Fruit fly (Drosophila melanogaster) whole organism, pupa: ENCODE data around the gene wfs1.

ENCODE experiments used
- CG10348 ChIP-seq: fragments of 200-800 bp; sonication (Bioruptor generic); IDR thresholded peaks from 2 replicates; pipeline ENCODE4 v1.3.6; 2022; ENCODE audit warnings: missing biosample characterization, missing genetic modification characterization
- CG12605 ChIP-seq: fragments of 200-800 bp; sonication (Bioruptor generic); IDR thresholded peaks from 2 replicates; pipeline ENCODE4 v1.3.6; 2022; ENCODE audit warnings: missing biosample characterization, missing genetic modification characterization
- CG13204 ChIP-seq: fragments of 200-800 bp; sonication (Bioruptor generic); optimal IDR thresholded peaks from 2 replicates; lab custom pipeline; 2018; ENCODE audit warnings: missing biosample characterization, mild to moderate bottlenecking, missing genetic modification characterization, moderate library complexity
- CG14655 ChIP-seq: fragments of 200-800 bp; sonication (Bioruptor generic); optimal IDR thresholded peaks from 3 replicates; lab custom pipeline; 2017; ENCODE audit warnings: mild to moderate bottlenecking, missing biosample characterization, missing genetic modification reagents, missing genetic modification characterization
- CG15710 ChIP-seq: fragments of 200-800 bp; sonication (Bioruptor generic); optimal IDR thresholded peaks from 2 replicates; lab custom pipeline; 2018; ENCODE audit warnings: missing biosample characterization, mild to moderate bottlenecking, missing genetic modification characterization, moderate library complexity
- CG17806 ChIP-seq: fragments of 200-800 bp; sonication (Bioruptor generic); optimal IDR thresholded peaks from 2 replicates; lab custom pipeline; 2018; ENCODE audit warnings: missing biosample characterization, mild to moderate bottlenecking, missing genetic modification characterization, moderate library complexity
- CG32121 ChIP-seq: fragments of 200-800 bp; sonication (Bioruptor generic); IDR thresholded peaks from 2 replicates; pipeline ENCODE4 v1.3.6; 2022; ENCODE audit warnings: missing biosample characterization, missing genetic modification characterization
- CG34367 ChIP-seq: fragments of 200-800 bp; sonication (Bioruptor generic); optimal IDR thresholded peaks from 2 replicates; lab custom pipeline; 2018; ENCODE audit warnings: missing biosample characterization, mild to moderate bottlenecking, missing genetic modification characterization
- CG4496 ChIP-seq: fragments of 200-800 bp; sonication (Bioruptor generic); IDR thresholded peaks from 3 replicates; pipeline ENCODE4 v1.3.6; 2022; ENCODE audit warnings: missing biosample characterization, missing genetic modification characterization
- CG8159 ChIP-seq: fragments of 200-800 bp; sonication (Bioruptor generic); optimal IDR thresholded peaks from 3 replicates; lab custom pipeline; 2018; ENCODE audit warnings: missing biosample characterization, mild to moderate bottlenecking, missing genetic modification characterization, moderate library complexity
- CG8301 ChIP-seq: fragments of 200-800 bp; sonication (Bioruptor generic); optimal IDR thresholded peaks from 2 replicates; lab custom pipeline; 2018; ENCODE audit warnings: missing biosample characterization, mild to moderate bottlenecking, missing genetic modification characterization
- CG9948 ChIP-seq: fragments of 200-800 bp; sonication (Bioruptor generic); optimal IDR thresholded peaks from 2 replicates; lab custom pipeline; 2018; ENCODE audit warnings: missing biosample characterization, mild to moderate bottlenecking, missing genetic modification characterization, moderate library complexity
- D1 ChIP-seq: fragments of 200-800 bp; sonication (Bioruptor generic); optimal IDR thresholded peaks from 2 replicates; lab custom pipeline; 2018; ENCODE audit warnings: missing biosample characterization, mild to moderate bottlenecking, missing genetic modification characterization, moderate library complexity
- EcR ChIP-seq: fragments of 200-800 bp; sonication (Bioruptor generic); optimal IDR thresholded peaks from 3 replicates; lab custom pipeline; 2019; ENCODE audit warnings: missing biosample characterization, missing genetic modification characterization, mild to moderate bottlenecking, moderate library complexity, missing genetic modification reagents
- Ets98B ChIP-seq: fragments of 200-800 bp; sonication (Bioruptor generic); IDR thresholded peaks from 2 replicates; pipeline ENCODE4 v1.3.6; 2022; ENCODE audit warnings: missing biosample characterization, missing genetic modification characterization
- Pif1A ChIP-seq: fragments of 200-800 bp; sonication (Bioruptor generic); optimal IDR thresholded peaks from 3 replicates; lab custom pipeline; 2016; ENCODE audit warnings: missing biosample characterization, missing genetic modification characterization
- Pif1B ChIP-seq: fragments of 200-800 bp; sonication (Bioruptor generic); optimal IDR thresholded peaks from 3 replicates; lab custom pipeline; 2016; ENCODE audit warnings: missing biosample characterization, missing genetic modification characterization
- Snoo ChIP-seq: fragments of 200-800 bp; sonication (Bioruptor generic); optimal IDR thresholded peaks from 3 replicates; lab custom pipeline; 2017; ENCODE audit warnings: missing biosample characterization, mild to moderate bottlenecking, missing genetic modification characterization, inconsistent platforms
- fd96Ca ChIP-seq: fragments of 200-800 bp; sonication (Bioruptor generic); IDR thresholded peaks from 3 replicates; pipeline ENCODE4 v1.3.6; 2022; ENCODE audit warnings: missing biosample characterization, missing genetic modification characterization
- gl ChIP-seq: fragments of 200-800 bp; sonication (Bioruptor generic); optimal IDR thresholded peaks from 2 replicates; lab custom pipeline; 2018; ENCODE audit warnings: missing biosample characterization, mild to moderate bottlenecking, missing genetic modification characterization
- rn ChIP-seq: fragments of 200-800 bp; sonication (Bioruptor generic); IDR thresholded peaks from 2 replicates; pipeline ENCODE4 v1.3.6; 2022; ENCODE audit warnings: missing biosample characterization, missing genetic modification characterization

Gene wfs1

dm6 chr3R:22675447-22675846, 14.7 kb downstream of the wfs1 start:
- TF ChIP-seq EcR (GFP tag; lab: Kevin White, UChicago) (peak; percentile 81), Ets98B (GFP tag; lab: Robert Waterston, UW) (no peak), CG8159 (tag; lab: Kevin White, UChicago) (no peak)
- TF ChIP-seq, all 21 proteins: peak for 1

- TF ChIP-seq CG32121 (GFP tag; lab: Robert Waterston, UW) (no peak), CG14655 (GFP tag; lab: Kevin White, UChicago) (no peak), CG34367 (tag; lab: Kevin White, UChicago) (peak; percentile 51), CG17806 (tag; lab: Kevin White, UChicago) (peak; percentile 61), CG9948 (tag; lab: Kevin White, UChicago) (peak; percentile 67), CG10348 (GFP tag; lab: Robert Waterston, UW) (no peak), gl (tag; lab: Kevin White, UChicago) (no peak), CG8159 (tag; lab: Kevin White, UChicago) (peak; percentile 76), D1 (peak; percentile 10), CG15710 (tag; lab: Kevin White, UChicago) (peak; percentile 62), CG8301 (peak; percentile 12), Pif1B (GFP tag; lab: Kevin White, UChicago) (peak; percentile 45), rn (GFP tag; lab: Robert Waterston, UW) (no peak), Snoo (tag; lab: Kevin White, UChicago) (no peak)
These were observed 16.6 kb downstream of the wfs1 start for dm6 chr3R:22673528-22673959.

DNA sequence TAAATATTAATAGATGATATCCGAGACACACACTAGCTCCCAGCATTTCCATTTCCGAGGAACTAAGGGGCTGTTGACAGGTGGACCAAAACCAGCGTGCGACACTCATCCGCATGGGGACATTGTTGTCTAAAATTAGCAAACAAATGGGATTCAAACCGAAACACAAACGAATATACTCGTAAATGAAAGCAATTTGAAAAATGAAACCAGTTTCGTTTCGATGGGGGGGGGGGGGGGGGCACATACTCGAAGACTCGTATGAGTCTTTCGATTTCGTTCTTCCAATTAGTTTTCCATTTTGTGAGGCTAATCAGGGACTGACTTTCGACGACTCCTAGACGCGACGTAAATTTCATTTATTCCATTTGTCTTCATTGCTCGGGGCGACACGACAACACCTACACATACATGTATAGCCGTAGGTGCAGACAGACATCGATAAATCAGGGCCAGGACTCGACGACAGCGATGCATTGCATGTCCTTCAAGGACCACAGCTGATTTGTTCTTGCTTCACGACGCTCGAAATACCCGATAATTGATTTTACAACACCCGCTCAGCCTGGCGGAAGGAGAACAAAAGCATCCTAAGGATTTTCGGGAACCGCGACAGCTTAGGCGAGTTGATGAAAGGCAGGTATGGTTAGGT, 17.4 kb downstream of the wfs1 start:
- TF ChIP-seq CG17806 (tag; lab: Kevin White, UChicago) = no peak
- no peak for TF ChIP-seq CG14655 (GFP tag; lab: Kevin White, UChicago)
- no peak for TF ChIP-seq Ets98B (GFP tag; lab: Robert Waterston, UW)
- TF ChIP-seq D1 = no peak
- no peak for TF ChIP-seq EcR (GFP tag; lab: Kevin White, UChicago)
- no peak for TF ChIP-seq Pif1A (GFP tag; lab: Kevin White, UChicago)
- no peak for TF ChIP-seq Pif1B (GFP tag; lab: Kevin White, UChicago)

- TF ChIP-seq CG15710 (tag; lab: Kevin White, UChicago) = no peak
- no peak for TF ChIP-seq Pif1B (GFP tag; lab: Kevin White, UChicago)
- no peak for TF ChIP-seq CG9948 (tag; lab: Kevin White, UChicago)
- no peak for TF ChIP-seq CG34367 (tag; lab: Kevin White, UChicago)
- no peak for TF ChIP-seq rn (GFP tag; lab: Robert Waterston, UW)
- no peak for TF ChIP-seq CG32121 (GFP tag; lab: Robert Waterston, UW)
- TF ChIP-seq CG17806 (tag; lab: Kevin White, UChicago) = no peak
- no peak for TF ChIP-seq EcR (GFP tag; lab: Kevin White, UChicago)
- no peak for TF ChIP-seq CG12605 (GFP tag; lab: Robert Waterston, UW)
- TF ChIP-seq CG8159 (tag; lab: Kevin White, UChicago) = no peak
- no peak for TF ChIP-seq CG4496
- TF ChIP-seq CG14655 (GFP tag; lab: Kevin White, UChicago) = no peak
- no peak for TF ChIP-seq CG13204
- TF ChIP-seq Pif1A (GFP tag; lab: Kevin White, UChicago) = no peak
- TF ChIP-seq, all 21 proteins: peak for 0
These were observed 20.3 kb downstream of the wfs1 start for dm6 chr3R:22669789-22670426.

DNA sequence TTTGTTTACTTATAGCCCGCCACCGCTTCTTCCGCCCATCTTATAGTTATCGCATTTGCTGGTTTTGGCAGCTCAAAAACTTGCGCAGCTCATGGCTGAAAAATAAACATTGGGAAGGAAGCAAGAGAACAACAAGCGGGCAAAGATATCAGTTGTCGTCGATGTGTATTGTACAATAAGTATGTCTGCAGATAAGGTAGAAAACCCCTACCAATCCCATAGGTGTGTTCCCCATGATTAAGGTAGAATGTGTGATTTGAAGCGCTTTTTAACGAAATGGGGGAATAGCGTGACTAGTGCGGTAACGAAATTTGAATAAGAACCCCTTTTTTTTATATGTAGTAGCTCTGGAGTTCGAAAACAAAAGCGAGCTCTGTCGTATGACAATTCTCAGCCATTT, 21.1 kb downstream of the wfs1 start:
- no peak for TF ChIP-seq CG32121 (GFP tag; lab: Robert Waterston, UW)
- TF ChIP-seq CG8301 = no peak
- TF ChIP-seq CG15710 (tag; lab: Kevin White, UChicago) = no peak
- TF ChIP-seq rn (GFP tag; lab: Robert Waterston, UW) = no peak
- TF ChIP-seq D1 = no peak
- TF ChIP-seq CG14655 (GFP tag; lab: Kevin White, UChicago) = no peak
- no peak for TF ChIP-seq fd96Ca (GFP tag; lab: Robert Waterston, UW)
- no peak for TF ChIP-seq EcR (GFP tag; lab: Kevin White, UChicago)
- no peak for TF ChIP-seq CG10348 (GFP tag; lab: Robert Waterston, UW)

DNA sequence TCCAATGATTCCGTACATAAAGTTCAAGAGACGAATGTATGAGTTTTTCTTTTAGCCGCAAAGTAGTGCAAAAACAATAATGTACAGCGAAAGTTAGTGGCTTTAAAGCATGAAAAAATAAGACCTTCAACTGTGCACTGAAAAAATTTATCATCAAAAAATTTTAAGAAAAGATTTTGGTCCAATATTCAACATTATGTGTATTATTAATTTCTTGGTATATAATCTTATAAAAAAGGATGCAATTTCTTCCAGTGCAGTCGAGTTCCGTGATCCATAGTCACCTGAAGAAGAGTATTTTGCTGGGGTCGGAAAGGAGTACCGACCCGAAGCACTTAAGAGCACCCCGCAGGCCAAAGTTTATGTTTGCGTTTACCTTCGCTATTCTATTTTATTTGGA, 21.6 kb downstream of the wfs1 start:
- TF ChIP-seq CG14655 (GFP tag; lab: Kevin White, UChicago) = peak; percentile 27
- no peak for TF ChIP-seq CG8159 (tag; lab: Kevin White, UChicago)
- no peak for TF ChIP-seq CG12605 (GFP tag; lab: Robert Waterston, UW)
- TF ChIP-seq CG15710 (tag; lab: Kevin White, UChicago) = peak; percentile 22
- TF ChIP-seq CG34367 (tag; lab: Kevin White, UChicago) = no peak
- no peak for TF ChIP-seq EcR (GFP tag; lab: Kevin White, UChicago)
- TF ChIP-seq gl (tag; lab: Kevin White, UChicago) = no peak
- TF ChIP-seq Pif1B (GFP tag; lab: Kevin White, UChicago) = peak; percentile 11
- TF ChIP-seq CG17806 (tag; lab: Kevin White, UChicago) = peak; percentile 11
- TF ChIP-seq Ets98B (GFP tag; lab: Robert Waterston, UW) = peak; percentile 15; the same call in 1 of the 2 replicates
- no peak for TF ChIP-seq CG10348 (GFP tag; lab: Robert Waterston, UW)
- TF ChIP-seq CG13204 = no peak
- no peak for TF ChIP-seq Snoo (tag; lab: Kevin White, UChicago)
- peak; percentile 25 for TF ChIP-seq CG9948 (tag; lab: Kevin White, UChicago)
- no peak for TF ChIP-seq rn (GFP tag; lab: Robert Waterston, UW)
- TF ChIP-seq fd96Ca (GFP tag; lab: Robert Waterston, UW) = no peak
- peak; percentile 39 for TF ChIP-seq Pif1A (GFP tag; lab: Kevin White, UChicago)
- peak; percentile 67 for TF ChIP-seq CG4496
- no peak for TF ChIP-seq CG8301
- TF ChIP-seq D1 = no peak
- TF ChIP-seq CG32121 (GFP tag; lab: Robert Waterston, UW) = peak; percentile 53; the same call in 1 of the 2 replicates
